Worm (Caenorhabditis elegans) whole organism, late embryonic: ENCODE measurements around the gene pod-1.

Experiments used
- C38D4.7 ChIP-seq: fragments of 200-800 bp; sonication (Bioruptor generic); optimal IDR thresholded peaks from 2 replicates; lab custom pipeline; 2018; ENCODE audit warnings: mild to moderate bottlenecking, missing genetic modification characterization, moderate library complexity, missing compliant biosample characterization
- F13H6.1 ChIP-seq: sonication (generic microtip); optimal IDR thresholded peaks from 2 replicates; lab custom pipeline; 2016; ENCODE audit warnings: missing genetic modification characterization, missing compliant biosample characterization
- K09A11.1 ChIP-seq: sonication (generic microtip); optimal IDR thresholded peaks from 2 replicates; lab custom pipeline; 2017; ENCODE audit warnings: antibody characterized with exemption, mild to moderate bottlenecking, missing genetic modification characterization, missing compliant biosample characterization; ENCODE audit not compliant: insufficient read depth
- Y22D7AL.16 ChIP-seq: sonication (generic microtip); optimal IDR thresholded peaks from 2 replicates; lab custom pipeline; 2016; ENCODE audit warnings: missing genetic modification characterization, missing compliant biosample characterization
- ahr-1 ChIP-seq: sonication (generic microtip); optimal IDR thresholded peaks from 2 replicates; lab custom pipeline; 2016; ENCODE audit warnings: missing genetic modification characterization, missing compliant biosample characterization
- ceh-14 ChIP-seq: sonication (generic microtip); optimal IDR thresholded peaks from 2 replicates; lab custom pipeline; 2016; ENCODE audit warnings: missing genotype, missing genetic modification characterization, missing compliant biosample characterization
- ceh-18 ChIP-seq: sonication (generic microtip); optimal IDR thresholded peaks from 2 replicates; lab custom pipeline; 2016; ENCODE audit warnings: missing genetic modification characterization, missing compliant biosample characterization
- ceh-19 ChIP-seq: fragments of 200-800 bp; sonication (Bioruptor generic); optimal IDR thresholded peaks from 2 replicates; lab custom pipeline; 2018; ENCODE audit warnings: mild to moderate bottlenecking, missing genetic modification characterization, missing compliant biosample characterization
- ceh-22 ChIP-seq: sonication (generic microtip); optimal IDR thresholded peaks from 2 replicates; lab custom pipeline; 2017; ENCODE audit warnings: missing biosample characterization, missing genetic modification characterization
- ceh-24 ChIP-seq: sonication (generic microtip); optimal IDR thresholded peaks from 2 replicates; lab custom pipeline; 2016; ENCODE audit warnings: mild to moderate bottlenecking, missing genetic modification characterization, missing compliant biosample characterization
- ceh-30 ChIP-seq: fragments of 150-350 bp; optimal IDR thresholded peaks from 2 replicates; lab custom pipeline; 2014; ENCODE audit warnings: missing biosample characterization, missing genetic modification characterization
- ceh-31 ChIP-seq: sonication (generic microtip); optimal IDR thresholded peaks from 2 replicates; lab custom pipeline; 2016; ENCODE audit warnings: missing genetic modification characterization, missing compliant biosample characterization
- ceh-34 ChIP-seq: sonication (generic microtip); optimal IDR thresholded peaks from 2 replicates; lab custom pipeline; 2016; ENCODE audit warnings: mild to moderate bottlenecking, missing genetic modification characterization, missing compliant biosample characterization
- ceh-45 ChIP-seq: fragments of 200-800 bp; sonication (Bioruptor generic); IDR thresholded peaks from 2 replicates; pipeline ENCODE4 v1.3.6; 2022; ENCODE audit warnings: missing genetic modification reagents, missing genetic modification characterization, missing compliant biosample characterization
- ceh-48 ChIP-seq: sonication (generic microtip); optimal IDR thresholded peaks from 2 replicates; lab custom pipeline; 2016; ENCODE audit warnings: missing genetic modification characterization, inconsistent platforms, missing compliant biosample characterization
- ceh-6 ChIP-seq: fragments of 200-800 bp; sonication (Bioruptor generic); optimal IDR thresholded peaks from 2 replicates; lab custom pipeline; 2018; ENCODE audit warnings: mild to moderate bottlenecking, missing genetic modification characterization, missing compliant biosample characterization
- dmd-4 ChIP-seq: sonication (generic microtip); optimal IDR thresholded peaks from 2 replicates; lab custom pipeline; 2016; ENCODE audit warnings: borderline replicate concordance, missing genetic modification characterization, missing compliant biosample characterization
- ets-4 ChIP-seq: sonication (generic microtip); optimal IDR thresholded peaks from 2 replicates; lab custom pipeline; 2016; ENCODE audit warnings: missing genetic modification characterization, missing compliant biosample characterization
- gmeb-2 ChIP-seq: sonication (generic microtip); optimal IDR thresholded peaks from 2 replicates; lab custom pipeline; 2016; ENCODE audit warnings: missing genetic modification characterization, inconsistent platforms, missing compliant biosample characterization
- hlh-13 ChIP-seq: fragments of 200-800 bp; sonication (Bioruptor generic); optimal IDR thresholded peaks from 2 replicates; lab custom pipeline; 2018; ENCODE audit warnings: mild to moderate bottlenecking, missing genetic modification characterization, missing compliant biosample characterization
- hlh-15 ChIP-seq: sonication (generic microtip); optimal IDR thresholded peaks from 2 replicates; lab custom pipeline; 2016; ENCODE audit warnings: missing genetic modification characterization, missing compliant biosample characterization
- hlh-30 ChIP-seq: sonication (generic microtip); optimal IDR thresholded peaks from 2 replicates; lab custom pipeline; 2017; ENCODE audit warnings: antibody characterized with exemption, missing genetic modification characterization, missing compliant biosample characterization; ENCODE audit not compliant: insufficient read depth
- hlh-6 ChIP-seq: sonication (generic microtip); optimal IDR thresholded peaks from 2 replicates; lab custom pipeline; 2016; ENCODE audit warnings: missing genotype, missing genetic modification characterization, missing compliant biosample characterization
- lin-11 ChIP-seq: fragments of 200-800 bp; sonication (Bioruptor generic); optimal IDR thresholded peaks from 2 replicates; lab custom pipeline; 2018; ENCODE audit warnings: mild to moderate bottlenecking, missing genetic modification characterization, missing compliant biosample characterization
- madf-2 ChIP-seq: sonication (generic microtip); optimal IDR thresholded peaks from 2 replicates; lab custom pipeline; 2017; ENCODE audit warnings: missing genetic modification characterization, missing compliant biosample characterization
- mec-3 ChIP-seq: sonication (generic microtip); optimal IDR thresholded peaks from 2 replicates; lab custom pipeline; 2016; ENCODE audit warnings: borderline replicate concordance, missing genetic modification characterization, missing compliant biosample characterization
- nfya-1 ChIP-seq: sonication (generic microtip); optimal IDR thresholded peaks from 2 replicates; lab custom pipeline; 2017; ENCODE audit warnings: missing genetic modification characterization, mild to moderate bottlenecking, missing compliant biosample characterization, antibody characterized with exemption, moderate library complexity
- nhr-11 ChIP-seq: fragments of 150-350 bp; optimal IDR thresholded peaks from 2 replicates; lab custom pipeline; 2014; ENCODE audit warnings: missing biosample characterization, missing genetic modification characterization
- nhr-232 ChIP-seq: sonication (generic microtip); optimal IDR thresholded peaks from 2 replicates; lab custom pipeline; 2016; ENCODE audit warnings: missing genetic modification characterization, missing compliant biosample characterization
- npax-4 ChIP-seq: sonication (generic microtip); optimal IDR thresholded peaks from 2 replicates; lab custom pipeline; 2016; ENCODE audit warnings: missing genetic modification characterization, missing compliant biosample characterization
- odd-2 ChIP-seq: sonication (generic microtip); optimal IDR thresholded peaks from 2 replicates; lab custom pipeline; 2017; ENCODE audit warnings: antibody characterized with exemption, mild to moderate bottlenecking, missing genetic modification characterization, missing compliant biosample characterization
- pag-3 ChIP-seq: sonication (generic microtip); optimal IDR thresholded peaks from 2 replicates; lab custom pipeline; 2016; ENCODE audit warnings: missing compliant biosample characterization, missing genetic modification characterization, borderline replicate concordance
- pat-9 ChIP-seq: fragments of 200-800 bp; sonication (Bioruptor generic); optimal IDR thresholded peaks from 2 replicates; lab custom pipeline; 2018; ENCODE audit warnings: mild to moderate bottlenecking, missing genetic modification characterization, moderate library complexity, missing compliant biosample characterization
- pax-1 ChIP-seq: fragments of 150-350 bp; optimal IDR thresholded peaks from 2 replicates; lab custom pipeline; 2014; ENCODE audit warnings: missing biosample characterization, missing genetic modification characterization
- pqm-1 ChIP-seq: sonication (generic microtip); optimal IDR thresholded peaks from 2 replicates; lab custom pipeline; 2016; ENCODE audit warnings: missing genetic modification characterization, missing compliant biosample characterization
- rnt-1 ChIP-seq: sonication (generic microtip); optimal IDR thresholded peaks from 2 replicates; lab custom pipeline; 2016; ENCODE audit warnings: missing genetic modification characterization, missing compliant biosample characterization
- sdc-2 ChIP-seq: sonication (generic microtip); optimal IDR thresholded peaks from 2 replicates; lab custom pipeline; 2016; ENCODE audit warnings: missing genotype, missing genetic modification characterization, missing compliant biosample characterization
- syd-9 ChIP-seq: sonication (generic microtip); optimal IDR thresholded peaks from 2 replicates; lab custom pipeline; 2016; ENCODE audit warnings: mild to moderate bottlenecking, missing genetic modification characterization, moderate library complexity, missing compliant biosample characterization
- unc-3 ChIP-seq, 2 experiments: fragments of 200-800 bp in 1 of 2; sonication (Bioruptor generic) in 1 of 2; sonication (generic microtip) in 1 of 2; conservative IDR thresholded peaks in 1 of 2; optimal IDR thresholded peaks in 1 of 2; 2 replicates each; pipeline versions ENCODE4 v1.3.6 to Lab custom; 2016 to 2022; ENCODE audit warnings: missing compliant biosample characterization in 2 of 2, missing genetic modification characterization in 2 of 2, missing genetic modification reagents in 1 of 2
- unc-42 ChIP-seq: sonication (generic microtip); optimal IDR thresholded peaks from 2 replicates; lab custom pipeline; 2016; ENCODE audit warnings: missing genotype, missing genetic modification characterization, missing compliant biosample characterization
- unc-55 ChIP-seq: sonication (generic microtip); optimal IDR thresholded peaks from 2 replicates; lab custom pipeline; 2017; ENCODE audit warnings: missing biosample characterization, missing genetic modification reagents, missing genetic modification characterization

Gene pod-1

ce11 chrIII:13524021-13524420 lies at the start of gene pod-1:
Gene pod-1 (minus strand): TSS chrIII:13524121.
- TF ChIP-seq dmd-4 (tag; lab: Kevin White, UChicago) (no peak), C38D4.7 (no peak), ceh-31 (no peak), hlh-30 (no peak), madf-2 (tag; lab: Kevin White, UChicago) (no peak)

ce11 chrIII:13570347-13570746 lies 46.4 kb upstream of the pod-1 start, which contains the start of gene exc-12:
Gene exc-12 (minus strand): TSS chrIII:13570447.
- TF ChIP-seq nhr-11 (tag; lab: Kevin White, UChicago) (no peak), gmeb-2 (tag; lab: Kevin White, UChicago) (no peak), ceh-14 (tag; lab: Kevin White, UChicago) (no peak)

- TF ChIP-seq ceh-19 (no peak), ceh-6 (GFP tag; lab: Kevin White, UChicago) (no peak), ceh-30 (tag; lab: Kevin White, UChicago) (no peak), C38D4.7 (no peak), unc-42 (tag; lab: Kevin White, UChicago) (peak; percentile 42), ceh-24 (tag; lab: Kevin White, UChicago) (no peak), F13H6.1 (tag; lab: Kevin White, UChicago) (no peak), pat-9 (tag; lab: Kevin White, UChicago) (no peak), ceh-22 (tag; lab: Kevin White, UChicago) (no peak)
Observed at ce11 chrIII:13565972-13566371, 42.1 kb upstream of the pod-1 start.

DNA sequence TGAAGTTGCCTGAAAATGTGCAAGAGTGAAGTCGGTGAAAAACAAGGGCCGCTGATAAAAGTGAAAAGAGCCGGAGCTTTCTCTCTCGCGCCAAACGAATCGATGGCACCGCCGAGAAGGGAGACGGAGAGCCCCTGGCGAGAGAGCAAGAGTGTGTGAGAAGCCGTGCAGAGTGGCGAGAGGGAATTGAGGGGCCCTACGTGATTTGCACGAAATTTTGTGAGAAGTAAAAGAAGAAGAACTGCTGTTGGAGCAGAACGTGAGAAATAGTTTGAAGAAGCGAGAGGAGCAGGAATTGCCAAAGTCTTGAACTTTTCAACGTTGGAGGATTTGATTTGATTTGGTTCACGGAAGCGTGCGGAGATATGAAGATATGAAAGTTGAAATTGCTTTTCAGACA lies 41.0 kb upstream of the pod-1 start, which contains the start of gene aldo-1:
aldo-1 (minus strand) TSS at position 9 of the 400 bp plus-strand sequence.
- TF ChIP-seq syd-9 (tag; lab: Kevin White, UChicago): peak; percentile 62
- TF ChIP-seq gmeb-2 (tag; lab: Kevin White, UChicago): no peak
- no peak for TF ChIP-seq ahr-1 (tag; lab: Kevin White, UChicago)
- no peak for TF ChIP-seq pag-3
- peak; percentile 58 for TF ChIP-seq ceh-18 (tag; lab: Kevin White, UChicago)
- no peak for TF ChIP-seq ceh-22 (tag; lab: Kevin White, UChicago)
- TF ChIP-seq nfya-1 (tag; lab: Kevin White, UChicago): peak; percentile 51
- no peak for TF ChIP-seq ceh-14 (tag; lab: Kevin White, UChicago)
- TF ChIP-seq nhr-232 (tag; lab: Kevin White, UChicago): no peak
- TF ChIP-seq ceh-48: no peak
- TF ChIP-seq hlh-15 (tag; lab: Kevin White, UChicago): no peak
- peak; percentile 54 for TF ChIP-seq ceh-31
- TF ChIP-seq hlh-6 (tag; lab: Kevin White, UChicago): peak; percentile 24
- no peak for TF ChIP-seq ceh-24 (tag; lab: Kevin White, UChicago)
- TF ChIP-seq unc-42 (tag; lab: Kevin White, UChicago): peak; percentile 88
- TF ChIP-seq hlh-13 (GFP tag; lab: Kevin White, UChicago): no peak
- TF ChIP-seq ets-4: no peak
- no peak for TF ChIP-seq Y22D7AL.16
- no peak for TF ChIP-seq sdc-2 (tag; lab: Kevin White, UChicago)
- peak; percentile 38 for TF ChIP-seq ceh-34 (tag; lab: Kevin White, UChicago)
- TF ChIP-seq mec-3 (tag; lab: Kevin White, UChicago): peak; percentile 48
- no peak for TF ChIP-seq rnt-1 (tag; lab: Kevin White, UChicago)

DNA sequence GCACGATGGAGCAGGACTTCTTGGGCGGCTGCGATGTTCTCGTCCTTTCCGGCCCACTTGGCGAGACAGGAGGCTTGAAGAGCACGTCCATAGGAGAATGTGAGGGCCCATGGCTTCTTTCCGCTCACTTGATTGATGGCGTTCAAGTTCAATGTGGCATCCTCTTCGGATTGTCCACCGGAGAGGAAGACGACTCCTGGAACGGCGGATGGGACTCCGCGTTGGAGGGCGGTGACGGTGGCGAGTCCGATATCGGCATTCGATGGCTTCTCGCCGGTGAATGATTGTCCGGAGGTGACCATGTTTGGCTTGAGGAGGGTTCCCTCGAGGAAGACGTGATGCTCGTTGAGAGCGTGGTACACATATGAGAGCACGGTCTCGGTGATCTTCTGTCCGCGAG lies 39.7 kb upstream of the pod-1 start:
- TF ChIP-seq npax-4 (tag; lab: Kevin White, UChicago) (no peak), K09A11.1 (tag; lab: Kevin White, UChicago) (no peak), ahr-1 (tag; lab: Kevin White, UChicago) (no peak), lin-11 (tag; lab: Kevin White, UChicago) (no peak), odd-2 (tag; lab: Kevin White, UChicago) (no peak), ceh-31 (no peak), ceh-14 (tag; lab: Kevin White, UChicago) (no peak), pax-1 (tag; lab: Kevin White, UChicago) (no peak), Y22D7AL.16 (no peak), ceh-6 (GFP tag; lab: Kevin White, UChicago) (no peak), hlh-30 (no peak), pqm-1 (no peak), unc-55 (GFP tag; lab: Kevin White, UChicago) (no peak), ceh-45 (GFP tag; lab: Robert Waterston, UW) (no peak), unc-3 (GFP tag; conservative IDR thresholded peaks at IDR 0.05; lab: Robert Waterston, UW) (no peak), unc-3 (tag; optimal IDR thresholded peaks at IDR 0.05; lab: Kevin White, UChicago) (no peak)
- TF ChIP-seq, all 69 proteins: peak for 0
